Fruit fly (Drosophila melanogaster): ENCODE results near the gene CG12268.

The CG12268 gene

dm6 chr3R:23920874-23921539 is 27.2 kb downstream of the CG12268 start (continued):
- peak; percentile 30 for TF ChIP-seq esg (GFP tag; conservative IDR thresholded peaks at IDR 0.05)
- peak; percentile 56; the same call in 1 of the 2 replicates for TF ChIP-seq lmd (GFP tag; IDR thresholded peaks at IDR 0.05)
- TF ChIP-seq ci (GFP tag; IDR thresholded peaks at IDR 0.05) = peak; percentile 89
- TF ChIP-seq CG13287 (GFP tag; IDR thresholded peaks at IDR 0.05; ENCODE audit: partially characterized antibody) = no peak
- no peak for TF ChIP-seq MESR4 (GFP tag; optimal IDR thresholded peaks at IDR 0.05)
- TF ChIP-seq Scr (GFP tag; IDR thresholded peaks at IDR 0.05; ENCODE audit: partially characterized antibody) = no peak
- TF ChIP-seq Dbx (GFP tag; IDR thresholded peaks at IDR 0.05) = peak; percentile 78; the same call in 2 of the 3 replicates
- TF ChIP-seq CG17361 (GFP tag; IDR thresholded peaks at IDR 0.05) = no peak
- TF ChIP-seq CG2120 (GFP tag; optimal IDR thresholded peaks at IDR 0.05) = peak; percentile 76
- 0 out of 2 replicates have a peak, but pooled peaks have one; percentile 15 for TF ChIP-seq CG4730 (GFP tag; IDR thresholded peaks at IDR 0.05)
- TF ChIP-seq CG8089 (GFP tag; optimal IDR thresholded peaks at IDR 0.05) = no peak
- peak; percentile 9 for TF ChIP-seq CG3163 (GFP tag; optimal IDR thresholded peaks at IDR 0.05)
- peak; percentile 66; the same call in 2 of the 3 replicates for TF ChIP-seq ken (GFP tag; IDR thresholded peaks at IDR 0.05)
- TF ChIP-seq CG4404 (GFP tag; IDR thresholded peaks at IDR 0.05) = no peak
- peak; percentile 74 for TF ChIP-seq zfh2 (GFP tag; optimal IDR thresholded peaks at IDR 0.05)
- TF ChIP-seq otp (GFP tag; IDR thresholded peaks at IDR 0.05) = 0 out of 3 replicates have a peak, but pooled peaks have one; percentile 40
- TF ChIP-seq sna (GFP tag; IDR thresholded peaks at IDR 0.05; ENCODE audit: partially characterized antibody) = no peak
- TF ChIP-seq CG17612 (GFP tag; IDR thresholded peaks at IDR 0.05) = 0 out of 2 replicates have a peak, but pooled peaks have one; percentile 20
- no peak for TF ChIP-seq vfl (GFP tag; optimal IDR thresholded peaks at IDR 0.05)
- no peak for TF ChIP-seq CG15073 (GFP tag; optimal IDR thresholded peaks at IDR 0.05)
- TF ChIP-seq CG10979 (tag; optimal IDR thresholded peaks at IDR 0.05) = no peak
- peak; percentile 35 for TF ChIP-seq Sox102F (GFP tag; optimal IDR thresholded peaks at IDR 0.05)
- no peak for TF ChIP-seq CG12155 (GFP tag; optimal IDR thresholded peaks at IDR 0.05)
- TF ChIP-seq CG15696 (tag; optimal IDR thresholded peaks at IDR 0.05) = peak; percentile 19
- no peak for TF ChIP-seq prd (optimal IDR thresholded peaks at IDR 0.05)
- TF ChIP-seq prd (GFP tag; IDR thresholded peaks at IDR 0.05) = 0 out of 3 replicates have a peak, but pooled peaks have one; percentile 49
- peak; percentile 44 for TF ChIP-seq kni (GFP tag; optimal IDR thresholded peaks at IDR 0.05)
- TF ChIP-seq ftz-f1 (GFP tag; optimal IDR thresholded peaks at IDR 0.05) = peak; percentile 79
- TF ChIP-seq CG8290 (GFP tag; optimal IDR thresholded peaks at IDR 0.05) = no peak
- TF ChIP-seq CG8290 (tag; optimal IDR thresholded peaks at IDR 0.05) = peak in 1 of 2 experiments; percentile 95
- peak; percentile 26 for TF ChIP-seq D19B (GFP tag; optimal IDR thresholded peaks at IDR 0.05)
- no peak for TF ChIP-seq CG11560 (tag; IDR thresholded peaks at IDR 0.05)
- TF ChIP-seq fd96Cb (tag; optimal IDR thresholded peaks at IDR 0.05) = no peak
- no peak for TF ChIP-seq Dll (GFP tag; IDR thresholded peaks at IDR 0.05; ENCODE audit: partially characterized antibody)
- TF ChIP-seq ab (GFP tag; optimal IDR thresholded peaks at IDR 0.05) = peak; percentile 26
- no peak for TF ChIP-seq ewg (GFP tag; optimal IDR thresholded peaks at IDR 0.05)
- no peak for TF ChIP-seq CG1647 (GFP tag; optimal IDR thresholded peaks at IDR 0.05)
- TF ChIP-seq Hmx (GFP tag; optimal IDR thresholded peaks at IDR 0.05) = no peak
- TF ChIP-seq H15 (GFP tag; IDR thresholded peaks at IDR 0.05) = no peak
- TF ChIP-seq Xrp1 (GFP tag; IDR thresholded peaks at IDR 0.05) = peak; percentile 27; the same call in 1 of the 2 replicates
- TF ChIP-seq Blimp-1 (GFP tag; optimal IDR thresholded peaks at IDR 0.05) = no peak
- no peak for TF ChIP-seq CG34224 (GFP tag; IDR thresholded peaks at IDR 0.05; ENCODE audit: partially characterized antibody)
- no peak for TF ChIP-seq Oli (tag; optimal IDR thresholded peaks at IDR 0.05)
- TF ChIP-seq gro (GFP tag; optimal IDR thresholded peaks at IDR 0.05) = peak; percentile 64
- TF ChIP-seq sc (optimal IDR thresholded peaks at IDR 0.05) = no peak
- TF ChIP-seq sc (GFP tag; optimal IDR thresholded peaks at IDR 0.05) = no peak
- no peak for TF ChIP-seq CG16813 (GFP tag; IDR thresholded peaks at IDR 0.05; ENCODE audit: partially characterized antibody)
- no peak for TF ChIP-seq corto (GFP tag; optimal IDR thresholded peaks at IDR 0.05)
- TF ChIP-seq inv (GFP tag; IDR thresholded peaks at IDR 0.05; ENCODE audit: partially characterized antibody) = no peak
- TF ChIP-seq TFAM (GFP tag; optimal IDR thresholded peaks at IDR 0.05) = no peak

Data from whole organism, embryonic.